Fruit fly (Drosophila melanogaster): ENCODE measurements around the gene CG33783.

Gene CG33783

dm6 chr3R:10087206-10087927 lies 20.8 kb downstream of the CG33783 start (continued):
- TF ChIP-seq CG6854 (GFP tag; optimal IDR thresholded peaks at IDR 0.05) (peak; percentile 52), crol (GFP tag; IDR thresholded peaks at IDR 0.05) (no peak), sna (GFP tag; IDR thresholded peaks at IDR 0.05; ENCODE audit: partially characterized antibody) (0 out of 2 replicates have a peak, but pooled peaks have one; percentile 28), Oaz (GFP tag; IDR thresholded peaks at IDR 0.05) (peak; percentile 46; the same call in 1 of the 2 replicates), Hr78 (GFP tag; optimal IDR thresholded peaks at IDR 0.05) (peak in 1 of 2 experiments; percentile 52), pan (optimal IDR thresholded peaks at IDR 0.05) (no peak), pan (GFP tag; optimal IDR thresholded peaks at IDR 0.05 in 1 of 2, IDR thresholded peaks at IDR 0.05 in 1 of 2) (peak in 1 of 2 experiments; percentile 74), tll (GFP tag; optimal IDR thresholded peaks at IDR 0.05) (no peak), CG17612 (GFP tag; IDR thresholded peaks at IDR 0.05) (0 out of 2 replicates have a peak, but pooled peaks have one; percentile 32), Scr (GFP tag; IDR thresholded peaks at IDR 0.05; ENCODE audit: partially characterized antibody) (no peak), lov (optimal IDR thresholded peaks at IDR 0.05) (no peak), lov (GFP tag; IDR thresholded peaks at IDR 0.05) (no peak), btn (GFP tag; optimal IDR thresholded peaks at IDR 0.05) (peak; percentile 21), ase (GFP tag; IDR thresholded peaks at IDR 0.05) (peak; percentile 64; the same call in 1 of the 3 replicates), tin (GFP tag; optimal IDR thresholded peaks at IDR 0.05) (peak; percentile 65), so (GFP tag; IDR thresholded peaks at IDR 0.05) (0 out of 3 replicates have a peak, but pooled peaks have one; percentile 61), eve (GFP tag; optimal IDR thresholded peaks at IDR 0.05) (peak in 1 of 2 experiments; percentile 86), CG3065 (GFP tag; optimal IDR thresholded peaks at IDR 0.05) (no peak), Ets97D (GFP tag; optimal IDR thresholded peaks at IDR 0.05) (peak; percentile 19), ems (GFP tag; optimal IDR thresholded peaks at IDR 0.05) (peak; percentile 44), eyg (GFP tag; optimal IDR thresholded peaks at IDR 0.05) (peak; percentile 1), CG1602 (GFP tag; optimal IDR thresholded peaks at IDR 0.05) (peak; percentile 53), CG4282 (GFP tag; optimal IDR thresholded peaks at IDR 0.05) (no peak), CG9932 (GFP tag; IDR thresholded peaks at IDR 0.05) (peak; percentile 67), Adf1 (GFP tag; IDR thresholded peaks at IDR 0.05) (peak; percentile 82), bsh (GFP tag; optimal IDR thresholded peaks at IDR 0.05) (peak; percentile 59 to 78), CG10543 (GFP tag; optimal IDR thresholded peaks at IDR 0.05) (no peak), CG43689 (GFP tag; IDR thresholded peaks at IDR 0.05) (0 out of 2 replicates have a peak, but pooled peaks have one; percentile 13), CG11560 (tag; IDR thresholded peaks at IDR 0.05) (0 out of 3 replicates have a peak, but pooled peaks have one; percentile 34), Lim3 (GFP tag; IDR thresholded peaks at IDR 0.05) (0 out of 2 replicates have a peak, but pooled peaks have one; percentile 23), grn (GFP tag; optimal IDR thresholded peaks at IDR 0.05) (no peak), trem (tag; optimal IDR thresholded peaks at IDR 0.05) (no peak), croc (GFP tag; conservative IDR thresholded peaks at IDR 0.05) (peak; percentile 40; the same call in 1 of the 3 replicates), Dad (GFP tag; optimal IDR thresholded peaks at IDR 0.05) (peak; percentile 47), crp (GFP tag; optimal IDR thresholded peaks at IDR 0.05) (no peak), kni (GFP tag; optimal IDR thresholded peaks at IDR 0.05) (peak; percentile 62), fru (optimal IDR thresholded peaks at IDR 0.05) (no peak), CG34224 (GFP tag; IDR thresholded peaks at IDR 0.05; ENCODE audit: partially characterized antibody) (no peak), Jarid2 (GFP tag; optimal IDR thresholded peaks at IDR 0.05) (no peak), Dip3 (GFP tag; optimal IDR thresholded peaks at IDR 0.05) (peak; percentile 78), stc (GFP tag; IDR thresholded peaks at IDR 0.05) (peak; percentile 76), CG2199 (GFP tag; IDR thresholded peaks at IDR 0.05) (0 out of 3 replicates have a peak, but pooled peaks have one; percentile 33), ind (GFP tag; optimal IDR thresholded peaks at IDR 0.05) (peak; percentile 83), br (optimal IDR thresholded peaks at IDR 0.05) (no peak), fd102C (GFP tag; optimal IDR thresholded peaks at IDR 0.05) (no peak), CG17568 (GFP tag; optimal IDR thresholded peaks at IDR 0.05) (peak; percentile 52), Med (GFP tag) (peak; percentile 96), toy (GFP tag; IDR thresholded peaks at IDR 0.05) (peak; percentile 37; the same call in 1 of the 2 replicates), CG17359 (tag; optimal IDR thresholded peaks at IDR 0.05) (peak; percentile 62)
